Worm (Caenorhabditis elegans) whole organism, L1 larva: ENCODE data around the gene gst-28.

Source experiments
- ama-1 ChIP-seq: fragments of 150-350 bp; optimal IDR thresholded peaks from 2 replicates; lab custom pipeline; 2014
- ceh-8 ChIP-seq: fragments of 200-800 bp; sonication (Bioruptor generic); optimal IDR thresholded peaks from 2 replicates; lab custom pipeline; 2018; ENCODE audit warnings: mild to moderate bottlenecking, missing genetic modification characterization, moderate library complexity, missing compliant biosample characterization
- elt-2 ChIP-seq: sonication (generic microtip); optimal IDR thresholded peaks from 2 replicates; lab custom pipeline; 2016; ENCODE audit warnings: missing genetic modification characterization, mild to moderate bottlenecking, inconsistent platforms, missing compliant biosample characterization, missing genetic modification reagents
- elt-3 ChIP-seq, 6 experiments: fragments of 150-350 bp in 1 of 6; sonication (generic microtip); optimal IDR thresholded peaks; 2 replicates each; lab custom pipeline; 2017 to 2018; ENCODE audit warnings: missing biosample characterization in 6 of 6, missing genetic modification characterization in 6 of 6, inconsistent platforms in 1 of 6
- fkh-10 ChIP-seq: sonication (generic microtip); optimal IDR thresholded peaks from 2 replicates; lab custom pipeline; 2017; ENCODE audit warnings: missing biosample characterization, missing genetic modification reagents, missing genetic modification characterization
- hpl-2 ChIP-seq: fragments of 150-350 bp; optimal IDR thresholded peaks from 2 replicates; lab custom pipeline; 2014; ENCODE audit warnings: missing biosample characterization, missing genetic modification reagents, missing genetic modification characterization
- lin-13 ChIP-seq: fragments of 150-350 bp; optimal IDR thresholded peaks from 2 replicates; lab custom pipeline; 2014; ENCODE audit warnings: missing biosample characterization, missing genetic modification reagents, missing genetic modification characterization
- lin-15B ChIP-seq: fragments of 150-350 bp; sonication (generic microtip); optimal IDR thresholded peaks from 3 replicates; lab custom pipeline; 2014; ENCODE audit warnings: missing biosample characterization, missing genetic modification characterization
- nhr-11 ChIP-seq: fragments of 150-350 bp; optimal IDR thresholded peaks from 2 replicates; lab custom pipeline; 2014; ENCODE audit warnings: missing biosample characterization, missing genetic modification characterization
- nhr-76 ChIP-seq: sonication (generic microtip); optimal IDR thresholded peaks from 2 replicates; lab custom pipeline; 2017; ENCODE audit warnings: missing biosample characterization, missing genetic modification characterization
- skn-1 ChIP-seq: fragments of 150-350 bp; optimal IDR thresholded peaks from 2 replicates; lab custom pipeline; 2014; ENCODE audit warnings: missing biosample characterization, missing genetic modification characterization
- tbx-2 ChIP-seq: sonication (generic microtip); optimal IDR thresholded peaks from 2 replicates; lab custom pipeline; 2016; ENCODE audit warnings: missing genetic modification characterization, missing compliant biosample characterization
- unc-62 ChIP-seq: fragments of 150-350 bp; optimal IDR thresholded peaks from 2 replicates; lab custom pipeline; 2014; ENCODE audit warnings: missing biosample characterization, missing genetic modification reagents, missing genetic modification characterization
- xbp-1 ChIP-seq: sonication (generic microtip); optimal IDR thresholded peaks from 2 replicates; lab custom pipeline; 2016; ENCODE audit warnings: missing genetic modification characterization, missing compliant biosample characterization

DNA sequence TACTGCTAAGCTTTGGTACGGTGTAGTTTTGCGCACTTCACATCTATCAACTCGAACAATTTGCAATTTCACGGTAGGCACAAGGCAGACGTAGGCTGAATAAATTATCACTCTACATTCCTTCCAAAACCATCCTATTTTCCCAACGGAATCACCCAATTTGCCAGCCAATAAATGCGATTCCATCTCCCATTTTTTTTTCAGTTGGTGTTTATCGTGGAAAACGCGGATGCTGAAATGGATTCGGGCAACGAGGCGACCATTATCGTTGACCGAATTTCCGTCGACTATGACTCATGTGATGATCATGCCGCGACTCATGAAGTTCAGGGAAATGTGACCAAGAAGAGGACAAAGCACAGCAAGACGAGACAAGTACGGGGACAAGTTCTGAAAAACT is 18.9 kb downstream of the gst-28 start:
- no peak for TF ChIP-seq ceh-8 (GFP tag; lab: Kevin White, UChicago)
- no peak for TF ChIP-seq xbp-1 (tag; lab: Kevin White, UChicago)
- TF ChIP-seq hpl-2 (GFP tag; lab: Kevin White, UChicago): no peak
- no peak for TF ChIP-seq ama-1 (lab: Kevin White, UChicago)
- no peak for TF ChIP-seq skn-1 (tag; lab: Kevin White, UChicago)
- TF ChIP-seq elt-3 (tag; optimal IDR thresholded peaks at IDR 0.05; lab: Kevin White, UChicago): no peak
- TF ChIP-seq unc-62 (GFP tag; lab: Kevin White, UChicago): no peak
- TF ChIP-seq fkh-10 (GFP tag; lab: Kevin White, UChicago): no peak
- TF ChIP-seq lin-13: no peak
- TF ChIP-seq nhr-76 (tag; lab: Kevin White, UChicago): no peak
- TF ChIP-seq tbx-2 (tag; lab: Kevin White, UChicago): no peak
- no peak for TF ChIP-seq nhr-11 (tag; lab: Kevin White, UChicago)
- TF ChIP-seq lin-15B (tag; lab: Kevin White, UChicago): no peak
- TF ChIP-seq elt-2 (tag; lab: Kevin White, UChicago): no peak
